Worm (Caenorhabditis elegans) whole organism, L4 larva: ENCODE data around the gene emb-30.
"Not testable (repeated sequence)": the region's sequence is repeated elsewhere in the genome, so short reads cannot be mapped to it uniquely, and the experiment has no call there.

Experiments
- F10B5.3 ChIP-seq: sonication (generic microtip); optimal IDR thresholded peaks from 2 replicates; lab custom pipeline; 2016; ENCODE audit warnings: mild to moderate bottlenecking, missing genetic modification characterization, missing compliant biosample characterization
- F26F4.8 ChIP-seq: fragments of 200-800 bp; sonication (Bioruptor generic); conservative IDR thresholded peaks from 2 replicates; pipeline ENCODE4 v1.3.6; 2022; ENCODE audit warnings: missing genetic modification characterization, missing compliant biosample characterization
- T26A8.4 ChIP-seq: fragments of 200-800 bp; sonication (Bioruptor generic); IDR thresholded peaks from 2 replicates; pipeline ENCODE4 v1.3.6; 2022; ENCODE audit warnings: missing genetic modification characterization, missing compliant biosample characterization
- Y48G9A.11 ChIP-seq: fragments of 200-800 bp; sonication (Bioruptor generic); IDR thresholded peaks from 2 replicates; pipeline ENCODE4 v1.3.6; 2022; ENCODE audit warnings: missing genetic modification reagents, missing genetic modification characterization, missing compliant biosample characterization
- Y5F2A.4 ChIP-seq: fragments of 200-800 bp; sonication (Bioruptor generic); optimal IDR thresholded peaks from 2 replicates; lab custom pipeline; 2018; ENCODE audit warnings: mild to moderate bottlenecking, missing genetic modification characterization, missing compliant biosample characterization
- ZK337.2 ChIP-seq: fragments of 200-800 bp; sonication (Bioruptor generic); IDR thresholded peaks from 2 replicates; pipeline ENCODE4 v1.3.6; 2022; ENCODE audit warnings: missing genetic modification reagents, missing genetic modification characterization, missing compliant biosample characterization
- ZK546.5 ChIP-seq, 2 experiments: sonication (generic microtip); optimal IDR thresholded peaks; 2 replicates each; lab custom pipeline; 2017; ENCODE audit warnings: missing biosample characterization in 2 of 2, missing genetic modification characterization in 2 of 2
- aha-1 ChIP-seq: fragments of 150-350 bp; peaks from one replicate; lab custom pipeline; 2014; ENCODE audit warnings: missing biosample characterization, missing genetic modification characterization
- ama-1 ChIP-seq: fragments of 150-350 bp; optimal IDR thresholded peaks from 2 replicates; lab custom pipeline; 2014; ENCODE audit warnings: inconsistent platforms, mixed read lengths
- attf-4 ChIP-seq: sonication (generic microtip); optimal IDR thresholded peaks from 3 replicates; lab custom pipeline; 2017; ENCODE audit warnings: missing biosample characterization, missing genetic modification characterization
- ceh-32 ChIP-seq: sonication (generic microtip); optimal IDR thresholded peaks from 2 replicates; lab custom pipeline; 2016; ENCODE audit warnings: mild to moderate bottlenecking, missing genetic modification characterization, missing compliant biosample characterization; ENCODE audit not compliant: poor library complexity
- cey-2 ChIP-seq: sonication (generic microtip); optimal IDR thresholded peaks from 3 replicates; lab custom pipeline; 2017; ENCODE audit warnings: missing genetic modification characterization, mild to moderate bottlenecking, missing compliant biosample characterization, antibody characterized with exemption, borderline replicate concordance; ENCODE audit not compliant: insufficient read depth
- ctbp-1 ChIP-seq: fragments of 200-800 bp; sonication (Bioruptor generic); IDR thresholded peaks from 2 replicates; pipeline ENCODE4 v1.3.6; 2022; ENCODE audit warnings: missing genetic modification reagents, missing genetic modification characterization, missing compliant biosample characterization
- dmd-6 ChIP-seq: fragments of 200-800 bp; sonication (Bioruptor generic); IDR thresholded peaks from 2 replicates; pipeline ENCODE4 v1.3.6; 2022; ENCODE audit warnings: missing genetic modification reagents, missing genetic modification characterization, missing compliant biosample characterization
- dmd-9 ChIP-seq: fragments of 200-800 bp; sonication (Bioruptor generic); IDR thresholded peaks from 2 replicates; pipeline ENCODE4 v1.3.6; 2022; ENCODE audit warnings: missing genetic modification reagents, missing genetic modification characterization, missing compliant biosample characterization
- dpl-1 ChIP-seq: fragments of 150-350 bp; optimal IDR thresholded peaks from 2 replicates; lab custom pipeline; 2014; ENCODE audit warnings: missing biosample characterization, missing genetic modification reagents, missing genetic modification characterization
- duxl-1 ChIP-seq: sonication (generic microtip); optimal IDR thresholded peaks from 2 replicates; lab custom pipeline; 2016; ENCODE audit warnings: mild to moderate bottlenecking, missing genetic modification characterization, moderate library complexity, missing compliant biosample characterization; ENCODE audit not compliant: poor library complexity
- dve-1 ChIP-seq: sonication (generic microtip); optimal IDR thresholded peaks from 2 replicates; lab custom pipeline; 2017; ENCODE audit warnings: antibody characterized with exemption, mild to moderate bottlenecking, missing genetic modification characterization, missing compliant biosample characterization; ENCODE audit not compliant: insufficient read depth
- egl-43 ChIP-seq: fragments of 200-800 bp; sonication (Bioruptor generic); IDR thresholded peaks from 2 replicates; pipeline ENCODE4 v1.3.6; 2022; ENCODE audit warnings: missing genetic modification reagents, missing genetic modification characterization, missing compliant biosample characterization
- fkh-10 ChIP-seq: fragments of 150-350 bp; optimal IDR thresholded peaks from 2 replicates; lab custom pipeline; 2014; ENCODE audit warnings: missing biosample characterization, missing genetic modification reagents, missing genetic modification characterization
- hlh-11 ChIP-seq: fragments of 200-800 bp; sonication (Bioruptor generic); optimal IDR thresholded peaks from 2 replicates; lab custom pipeline; 2018; ENCODE audit warnings: mild to moderate bottlenecking, missing genetic modification characterization, missing compliant biosample characterization
- hlh-30 ChIP-seq: sonication (generic microtip); optimal IDR thresholded peaks from 2 replicates; lab custom pipeline; 2017; ENCODE audit warnings: antibody characterized with exemption, mild to moderate bottlenecking, missing genetic modification characterization, missing compliant biosample characterization; ENCODE audit not compliant: insufficient read depth
- hmg-1.1 ChIP-seq: fragments of 200-800 bp; sonication (Bioruptor generic); IDR thresholded peaks from 2 replicates; pipeline ENCODE4 v1.3.6; 2022; ENCODE audit warnings: missing genetic modification reagents, missing genetic modification characterization, missing compliant biosample characterization
- lim-7 ChIP-seq: fragments of 200-800 bp; sonication (Bioruptor generic); IDR thresholded peaks from 2 replicates; pipeline ENCODE4 v1.3.6; 2022; ENCODE audit warnings: missing genetic modification characterization, missing compliant biosample characterization
- lin-39 ChIP-seq: fragments of 150-350 bp; optimal IDR thresholded peaks from 2 replicates; lab custom pipeline; 2014; ENCODE audit warnings: missing biosample characterization, missing genetic modification reagents, missing genetic modification characterization
- lir-3 ChIP-seq: sonication (generic microtip); optimal IDR thresholded peaks from 2 replicates; lab custom pipeline; 2016; ENCODE audit warnings: mild to moderate bottlenecking, missing genetic modification characterization, missing compliant biosample characterization
- lsy-2 ChIP-seq, 2 experiments: fragments of 150-350 bp in 1 of 2; sonication (generic microtip) in 1 of 2; optimal IDR thresholded peaks; 2 replicates each; lab custom pipeline; 2014 to 2017; ENCODE audit warnings: missing biosample characterization in 2 of 2, missing genetic modification characterization in 2 of 2
- mes-2 ChIP-seq: sonication (generic microtip); optimal IDR thresholded peaks from 2 replicates; lab custom pipeline; 2016; ENCODE audit warnings: missing genotype, mild to moderate bottlenecking, missing genetic modification characterization, missing compliant biosample characterization; ENCODE audit not compliant: poor library complexity, severe bottlenecking
- mxl-3 ChIP-seq: fragments of 200-800 bp; sonication (Bioruptor generic); optimal IDR thresholded peaks from 2 replicates; lab custom pipeline; 2018; ENCODE audit warnings: mild to moderate bottlenecking, missing genetic modification characterization, missing compliant biosample characterization
- nhr-111 ChIP-seq: fragments of 200-800 bp; sonication (Bioruptor generic); optimal IDR thresholded peaks from 2 replicates; lab custom pipeline; 2018; ENCODE audit warnings: mild to moderate bottlenecking, missing genetic modification characterization, missing compliant biosample characterization
- nhr-42 ChIP-seq: fragments of 200-800 bp; sonication (Bioruptor generic); IDR thresholded peaks from 2 replicates; pipeline ENCODE4 v1.3.6; 2022; ENCODE audit warnings: missing genetic modification characterization, missing compliant biosample characterization
- nhr-77 ChIP-seq: fragments of 150-350 bp; optimal IDR thresholded peaks from 2 replicates; lab custom pipeline; 2014; ENCODE audit warnings: missing biosample characterization, missing genetic modification characterization
- php-3 ChIP-seq: fragments of 200-800 bp; sonication (Bioruptor generic); IDR thresholded peaks from 2 replicates; pipeline ENCODE4 v1.3.6; 2022; ENCODE audit warnings: missing genetic modification reagents, missing genetic modification characterization, missing compliant biosample characterization
- skn-1 ChIP-seq: fragments of 150-350 bp; optimal IDR thresholded peaks from 2 replicates; lab custom pipeline; 2014; ENCODE audit warnings: missing biosample characterization, missing genetic modification characterization
- tag-97 ChIP-seq: fragments of 200-800 bp; sonication (Bioruptor generic); IDR thresholded peaks from 2 replicates; pipeline ENCODE4 v1.3.6; 2022; ENCODE audit warnings: missing genetic modification characterization, missing compliant biosample characterization
- tra-1 ChIP-seq: fragments of 200-800 bp; sonication (Bioruptor generic); IDR thresholded peaks from 2 replicates; pipeline ENCODE4 v1.3.6; 2022; ENCODE audit warnings: missing genetic modification reagents, missing genetic modification characterization, missing compliant biosample characterization
- unc-62 ChIP-seq, 3 experiments: fragments of 150-350 bp in 1 of 3; sonication (generic microtip); optimal IDR thresholded peaks in 2 of 3; peaks in 1 of 3; 1 replicate in 1 of 3; 2 replicates in 2 of 3; lab custom pipeline; 2014 to 2017; ENCODE audit warnings: missing biosample characterization in 3 of 3, missing genetic modification characterization in 3 of 3, missing genetic modification reagents in 3 of 3, missing genotype in 1 of 3
- zfp-2 ChIP-seq: sonication (generic microtip); optimal IDR thresholded peaks from 2 replicates; lab custom pipeline; 2016; ENCODE audit warnings: mild to moderate bottlenecking, missing genetic modification characterization, missing compliant biosample characterization
- zfp-3 ChIP-seq: fragments of 200-800 bp; sonication (Bioruptor generic); conservative IDR thresholded peaks from 2 replicates; pipeline ENCODE4 v1.3.6; 2022; ENCODE audit warnings: missing genetic modification reagents, missing genetic modification characterization, missing compliant biosample characterization
- ztf-11 ChIP-seq: fragments of 150-350 bp; optimal IDR thresholded peaks from 2 replicates; lab custom pipeline; 2014; ENCODE audit warnings: missing biosample characterization, missing genetic modification characterization

Gene emb-30

DNA sequence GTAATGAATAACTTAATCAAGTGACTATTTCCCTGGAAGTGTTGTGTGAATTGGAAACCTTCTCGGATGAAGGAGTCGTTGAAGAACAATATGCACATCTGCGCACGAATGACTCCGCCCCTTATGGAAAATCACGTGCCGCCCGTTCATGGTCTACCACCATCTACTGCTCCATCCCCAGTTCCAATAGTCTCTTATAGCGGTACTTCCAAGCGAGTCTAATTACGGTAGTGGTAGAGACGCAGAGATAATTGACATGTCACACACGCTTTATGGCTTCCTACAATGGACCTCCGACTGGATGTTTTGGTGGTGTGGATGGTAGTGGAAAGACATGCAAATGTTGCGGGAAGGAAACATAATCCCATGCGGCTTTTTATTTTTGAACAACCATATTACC is 9.7 kb upstream of the emb-30 start:
- TF ChIP-seq mes-2 (peak; percentile 17), hlh-11 (tag; lab: Kevin White, UChicago) (peak; percentile 1), dmd-9 (GFP tag; lab: Robert Waterston, UW) (no peak), mxl-3 (GFP tag; lab: Kevin White, UChicago) (peak; percentile 12), hlh-30 (peak; percentile 41), cey-2 (tag; lab: Kevin White, UChicago) (no peak), lsy-2 (tag; optimal IDR thresholded peaks at IDR 0.05; lab: Kevin White, UChicago) (peak in 1 of 2 experiments; percentile 37), Y48G9A.11 (GFP tag; lab: Robert Waterston, UW) (no peak), T26A8.4 (GFP tag; lab: Robert Waterston, UW) (0 out of 2 replicates have a peak, but pooled peaks have one; percentile 27), tra-1 (GFP tag; lab: Robert Waterston, UW) (no peak), unc-62 (GFP tag; optimal IDR thresholded peaks at IDR 0.05 in 1 of 2; lab: Kevin White, UChicago) (peak in 1 of 2 experiments; percentile 84), unc-62 (tag; optimal IDR thresholded peaks at IDR 0.05; lab: Kevin White, UChicago) (no peak)
- TF ChIP-seq, all 104 proteins: peak for 7

DNA sequence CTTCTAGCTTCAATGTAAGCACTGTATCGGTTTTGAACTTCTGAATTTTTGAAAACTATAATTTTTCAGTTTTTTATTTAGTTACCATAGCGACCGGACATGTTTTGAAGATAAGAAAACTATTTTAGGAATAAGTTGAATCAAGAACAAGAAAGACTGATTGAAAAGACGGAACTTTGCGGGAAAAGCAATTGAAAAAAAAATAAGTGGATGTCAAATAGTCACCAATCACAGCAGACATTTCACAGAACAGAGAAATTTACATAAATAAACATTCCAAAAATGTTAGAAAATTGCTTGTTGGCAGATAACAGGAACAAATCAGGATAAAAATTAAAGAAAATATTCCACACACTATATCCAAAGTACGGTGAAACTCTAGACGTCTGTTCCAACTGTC is 8.6 kb upstream of the emb-30 start, which contains the start of gene F54C8.6:
TSS of gene F54C8.6 (minus strand) at position 101 of the 400 bp plus-strand sequence.
- TF ChIP-seq tag-97 (GFP tag; lab: Robert Waterston, UW) (no peak), T26A8.4 (GFP tag; lab: Robert Waterston, UW) (no peak), hmg-1.1 (no peak), ama-1 (lab: Kevin White, UChicago) (no peak), attf-4 (no peak), ZK546.5 (tag; optimal IDR thresholded peaks at IDR 0.05; lab: Kevin White, UChicago) (no peak), lim-7 (GFP tag; lab: Robert Waterston, UW) (no peak), lir-3 (tag; lab: Kevin White, UChicago) (no peak), hlh-11 (tag; lab: Kevin White, UChicago) (no peak), fkh-10 (no peak), nhr-42 (GFP tag; lab: Robert Waterston, UW) (no peak), dmd-6 (GFP tag; lab: Robert Waterston, UW) (no peak), egl-43 (GFP tag; lab: Robert Waterston, UW) (no peak), dmd-9 (GFP tag; lab: Robert Waterston, UW) (no peak), ztf-11 (tag; lab: Kevin White, UChicago) (no peak), zfp-2 (no peak), duxl-1 (tag; lab: Kevin White, UChicago) (no peak), lin-39 (no peak), nhr-77 (no peak), lsy-2 (tag; optimal IDR thresholded peaks at IDR 0.05; lab: Kevin White, UChicago) (no peak)

DNA sequence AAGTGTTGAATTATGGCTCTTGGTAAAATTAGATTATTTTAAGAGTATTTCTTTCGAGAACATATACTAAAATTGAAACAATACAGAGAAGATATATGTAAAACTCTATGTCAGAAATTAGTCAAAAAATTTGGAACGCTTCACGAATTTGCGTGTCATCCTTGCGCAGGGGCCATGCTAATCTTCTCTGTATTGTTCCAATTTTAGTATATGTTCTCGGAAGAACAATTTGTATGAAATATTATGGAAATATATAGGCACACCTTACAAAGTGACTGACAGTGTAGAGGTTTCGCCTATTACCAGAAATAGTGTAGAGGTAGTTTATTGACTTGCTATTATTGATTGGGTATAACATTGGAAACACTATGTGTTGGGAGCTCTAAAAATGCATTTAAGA is 6.4 kb upstream of the emb-30 start:
- TF ChIP-seq F26F4.8 (GFP tag; lab: Robert Waterston, UW), result 0 out of 2 replicates have a peak, but pooled peaks have one; percentile 11

DNA sequence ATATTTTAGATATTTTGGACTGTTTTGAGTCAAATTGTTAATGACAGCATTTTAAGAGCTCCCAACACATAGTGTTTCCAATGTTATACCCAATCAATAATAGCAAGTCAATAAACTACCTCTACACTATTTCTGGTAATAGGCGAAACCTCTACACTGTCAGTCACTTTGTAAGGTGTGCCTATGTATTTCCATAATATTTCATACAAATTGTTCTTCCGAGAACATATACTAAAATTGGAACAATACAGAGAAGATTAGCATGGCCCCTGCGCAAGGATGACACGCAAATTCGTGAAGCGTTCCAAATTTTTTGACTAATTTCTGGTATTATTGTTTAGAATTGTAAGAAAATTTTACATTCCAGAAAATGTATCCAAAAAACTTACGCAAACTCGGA is 4.4 kb upstream of the emb-30 start:
- TF ChIP-seq unc-62 (GFP tag; optimal IDR thresholded peaks at IDR 0.05 in 1 of 2; lab: Kevin White, UChicago) (peak in 1 of 2 experiments; percentile 36), aha-1 (peak; percentile 31)
- TF ChIP-seq unc-62 (tag; optimal IDR thresholded peaks at IDR 0.05; lab: Kevin White, UChicago), result not testable (repeated sequence)

DNA sequence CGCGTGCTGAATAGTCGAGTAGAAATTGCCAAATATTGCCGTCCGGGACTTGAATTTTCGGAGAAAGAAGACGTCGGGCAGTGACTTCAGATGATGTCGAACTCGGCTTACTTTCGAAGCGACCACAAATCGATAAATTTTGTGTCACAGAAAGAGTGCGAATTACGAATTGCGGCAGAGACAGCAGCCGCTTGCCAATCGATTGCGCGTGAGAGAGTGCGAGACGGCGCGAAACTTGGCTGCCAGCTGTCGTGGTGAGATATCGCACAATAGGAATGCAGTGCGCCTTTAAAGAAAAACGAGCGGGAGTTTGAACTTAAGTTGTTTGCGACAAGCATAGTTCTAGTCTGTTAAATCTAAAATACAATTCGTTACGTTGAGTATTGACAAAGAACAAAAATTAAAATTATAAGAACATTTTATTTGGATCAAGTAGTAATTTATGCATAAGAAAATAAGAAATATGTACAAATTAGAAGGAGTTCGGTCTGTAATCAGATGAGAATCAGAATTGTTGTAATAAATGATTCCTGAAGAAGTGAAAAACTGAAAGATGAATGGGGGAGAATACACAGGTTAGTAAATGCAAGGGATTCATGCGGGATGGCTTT is 2.3 kb upstream of the emb-30 start, which contains the start of gene pir-2:
TSS of gene pir-2 (minus strand) at position 218 of the 611 bp plus-strand sequence.
- TF ChIP-seq ctbp-1 (peak; percentile 38; the same call in 1 of the 2 replicates), php-3 (GFP tag; lab: Robert Waterston, UW) (no peak), zfp-3 (GFP tag; lab: Robert Waterston, UW) (no peak), ZK546.5 (tag; optimal IDR thresholded peaks at IDR 0.05; lab: Kevin White, UChicago) (no peak), lsy-2 (tag; optimal IDR thresholded peaks at IDR 0.05; lab: Kevin White, UChicago) (peak; percentile 64 to 92), F26F4.8 (GFP tag; lab: Robert Waterston, UW) (no peak), F10B5.3 (tag; lab: Kevin White, UChicago) (no peak), dpl-1 (GFP tag; lab: Kevin White, UChicago) (peak; percentile 93), nhr-111 (GFP tag; lab: Kevin White, UChicago) (no peak), unc-62 (GFP tag; optimal IDR thresholded peaks at IDR 0.05 in 1 of 2; lab: Kevin White, UChicago) (peak in 1 of 2 experiments; percentile 96), unc-62 (tag; optimal IDR thresholded peaks at IDR 0.05; lab: Kevin White, UChicago) (no peak), ceh-32 (tag; lab: Kevin White, UChicago) (no peak), Y5F2A.4 (no peak), cey-2 (tag; lab: Kevin White, UChicago) (no peak), dmd-9 (GFP tag; lab: Robert Waterston, UW) (no peak), egl-43 (GFP tag; lab: Robert Waterston, UW) (no peak), dve-1 (tag; lab: Kevin White, UChicago) (peak; percentile 78), ZK337.2 (GFP tag; lab: Robert Waterston, UW) (no peak), skn-1 (tag; lab: Kevin White, UChicago) (no peak)
